Worm (Caenorhabditis elegans) whole organism, midembryonic: ENCODE results near the gene crn-6.

Experiments
- flt-1 ChIP-seq: fragments of 200-800 bp; sonication (Bioruptor generic); IDR thresholded peaks from 2 replicates; pipeline ENCODE4 v1.3.6; 2022; ENCODE audit warnings: missing genetic modification characterization, missing compliant biosample characterization
- ref-1 ChIP-seq: fragments of 200-800 bp; sonication (Bioruptor generic); conservative IDR thresholded peaks from 2 replicates; pipeline ENCODE4 v1.3.6; 2022; ENCODE audit warnings: missing genetic modification reagents, missing genetic modification characterization, missing compliant biosample characterization
- ztf-23 ChIP-seq: fragments of 200-800 bp; sonication (Bioruptor generic); IDR thresholded peaks from 2 replicates; pipeline ENCODE4 v1.3.6; 2022; ENCODE audit warnings: missing genetic modification reagents, missing genetic modification characterization, missing compliant biosample characterization
- ztf-29 ChIP-seq: fragments of 200-800 bp; sonication (Bioruptor generic); IDR thresholded peaks from 2 replicates; pipeline ENCODE4 v1.3.6; 2022; ENCODE audit warnings: missing genetic modification reagents, missing genetic modification characterization, missing compliant biosample characterization

DNA sequence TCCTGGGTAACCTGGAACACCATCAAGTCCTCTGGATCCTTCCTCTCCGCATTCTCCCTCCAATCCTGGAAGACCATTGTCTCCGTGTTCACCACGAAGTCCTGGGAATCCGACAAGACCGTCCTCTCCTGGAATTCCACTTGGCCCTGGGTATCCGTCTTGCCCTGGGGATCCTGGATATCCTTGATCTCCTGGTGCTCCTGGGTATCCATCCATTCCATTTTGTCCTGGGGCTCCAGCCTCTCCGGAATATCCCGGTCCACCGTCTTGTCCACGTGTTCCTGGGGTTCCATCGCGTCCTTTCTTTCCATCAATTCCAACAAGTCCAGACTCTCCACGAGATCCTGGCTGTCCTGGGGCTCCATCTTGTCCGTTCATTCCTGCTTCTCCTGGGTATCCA is 27.0 kb upstream of the crn-6 start:
- TF ChIP-seq ztf-23 (GFP tag; lab: Robert Waterston, UW) (no peak), flt-1 (no peak), ref-1 (no peak), ztf-29 (GFP tag; lab: Robert Waterston, UW) (no peak)
